Worm (Caenorhabditis elegans) whole organism, late embryonic: ENCODE data around the gene F40G12.9.

ENCODE experiments used
- F13H6.1 ChIP-seq: sonication (generic microtip); optimal IDR thresholded peaks from 2 replicates; lab custom pipeline; 2016; ENCODE audit warnings: missing genetic modification characterization, missing compliant biosample characterization
- Y22D7AL.16 ChIP-seq: sonication (generic microtip); optimal IDR thresholded peaks from 2 replicates; lab custom pipeline; 2016; ENCODE audit warnings: missing genetic modification characterization, missing compliant biosample characterization
- che-1 ChIP-seq: sonication (generic microtip); optimal IDR thresholded peaks from 2 replicates; lab custom pipeline; 2016; ENCODE audit warnings: mild to moderate bottlenecking, missing genetic modification characterization, missing compliant biosample characterization
- elt-2 ChIP-seq: sonication (generic microtip); optimal IDR thresholded peaks from 2 replicates; lab custom pipeline; 2016; ENCODE audit warnings: missing genetic modification reagents, missing genetic modification characterization, missing compliant biosample characterization
- sox-2 ChIP-seq: fragments of 200-800 bp; sonication (Bioruptor generic); IDR thresholded peaks from 2 replicates; pipeline ENCODE4 v1.3.6; 2022; ENCODE audit warnings: missing genetic modification reagents, missing genetic modification characterization, missing compliant biosample characterization
- sox-4 ChIP-seq: sonication (generic microtip); optimal IDR thresholded peaks from 2 replicates; lab custom pipeline; 2017; ENCODE audit warnings: mild to moderate bottlenecking, missing genetic modification characterization, inconsistent platforms, missing compliant biosample characterization

DNA sequence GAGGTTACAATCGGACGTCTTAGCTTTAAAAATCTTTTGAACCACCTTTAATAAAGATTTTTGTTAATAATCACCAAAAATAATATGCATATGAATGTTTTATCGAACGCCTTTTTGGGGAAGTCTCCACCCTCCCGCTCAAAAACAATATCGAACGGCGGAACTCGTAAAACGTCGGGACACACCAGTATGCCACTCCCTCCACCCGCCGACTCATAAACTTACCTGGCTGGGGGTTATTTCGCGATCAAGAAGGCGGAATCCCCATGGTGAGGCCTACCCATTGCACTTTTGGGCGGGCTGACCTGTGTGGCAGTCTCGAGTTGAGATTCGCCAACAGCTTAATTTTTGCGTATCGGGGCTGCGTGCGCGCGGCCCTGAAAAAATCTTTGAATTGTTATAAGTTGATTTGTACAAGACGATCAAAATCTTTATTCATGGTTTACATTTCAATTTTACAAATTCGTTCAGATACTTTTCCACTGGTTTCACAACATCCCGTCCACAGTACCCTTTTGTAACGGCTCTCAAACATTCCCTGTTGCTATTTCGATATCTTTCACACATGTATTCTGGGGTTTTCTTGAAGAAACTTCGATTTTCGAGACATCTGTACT is 15.0 kb upstream of the F40G12.9 start:
- TF ChIP-seq elt-2 (tag; lab: Kevin White, UChicago) (no peak), che-1 (tag; lab: Kevin White, UChicago) (no peak), sox-4 (tag; lab: Kevin White, UChicago) (no peak), F13H6.1 (tag; lab: Kevin White, UChicago) (no peak), Y22D7AL.16 (tag; lab: Kevin White, UChicago) (no peak), sox-2 (GFP tag; lab: Robert Waterston, UW) (no peak)
